Worm (Caenorhabditis elegans) whole organism, L3 larva: Measurements from ENCODE around the gene srp-6.
"Not testable (repeated sequence)": the region's sequence is repeated elsewhere in the genome, so short reads cannot be mapped to it uniquely, and the experiment has no call there.

Experiments
- ama-1 ChIP-seq: fragments of 150-350 bp; optimal IDR thresholded peaks from 2 replicates; lab custom pipeline; 2018
- ceh-16 ChIP-seq: sonication (generic microtip); optimal IDR thresholded peaks from 2 replicates; lab custom pipeline; 2017; ENCODE audit warnings: missing biosample characterization, missing genetic modification characterization
- ceh-28 ChIP-seq: fragments of 150-350 bp; optimal IDR thresholded peaks from 2 replicates; lab custom pipeline; 2014; ENCODE audit warnings: missing biosample characterization, missing genetic modification reagents, missing genetic modification characterization
- ceh-82 ChIP-seq: fragments of 150-350 bp; optimal IDR thresholded peaks from 2 replicates; lab custom pipeline; 2014; ENCODE audit warnings: missing biosample characterization, missing genetic modification characterization
- daf-12 ChIP-seq: fragments of 150-350 bp; optimal IDR thresholded peaks from 2 replicates; lab custom pipeline; 2014; ENCODE audit warnings: missing biosample characterization, missing genetic modification reagents, missing genetic modification characterization
- egl-27 ChIP-seq: sonication (generic microtip); optimal IDR thresholded peaks from 4 replicates; lab custom pipeline; 2017; ENCODE audit warnings: missing biosample characterization, missing genetic modification reagents, missing genetic modification characterization
- egl-5 ChIP-seq: fragments of 150-350 bp; optimal IDR thresholded peaks from 2 replicates; lab custom pipeline; 2017; ENCODE audit warnings: missing biosample characterization, missing genetic modification reagents, missing genetic modification characterization, inconsistent platforms
- elt-1 ChIP-seq: fragments of 150-350 bp; optimal IDR thresholded peaks from 2 replicates; lab custom pipeline; 2014; ENCODE audit warnings: missing biosample characterization, missing genetic modification characterization
- eor-1 ChIP-seq, 2 experiments: fragments of 150-350 bp; optimal IDR thresholded peaks; 2 replicates each; lab custom pipeline; 2014 to 2018; ENCODE audit warnings: missing biosample characterization in 2 of 2, missing genetic modification characterization in 2 of 2
- fkh-10 ChIP-seq: sonication (generic microtip); optimal IDR thresholded peaks from 2 replicates; lab custom pipeline; 2017; ENCODE audit warnings: missing biosample characterization, missing genetic modification reagents, missing genetic modification characterization
- hmg-11 ChIP-seq: sonication (generic microtip); optimal IDR thresholded peaks from 2 replicates; lab custom pipeline; 2016; ENCODE audit warnings: missing genetic modification characterization, missing compliant biosample characterization
- jun-1 ChIP-seq: fragments of 150-350 bp; optimal IDR thresholded peaks from 2 replicates; lab custom pipeline; 2014; ENCODE audit warnings: missing biosample characterization, missing genetic modification reagents, missing genetic modification characterization
- lin-15B ChIP-seq: fragments of 150-350 bp; optimal IDR thresholded peaks from 2 replicates; lab custom pipeline; 2014; ENCODE audit warnings: missing biosample characterization, missing genetic modification characterization
- lin-39 ChIP-seq: fragments of 150-350 bp; optimal IDR thresholded peaks from 2 replicates; lab custom pipeline; 2018; ENCODE audit warnings: missing biosample characterization, missing genetic modification reagents, missing genetic modification characterization
- lsy-12 ChIP-seq: sonication (generic microtip); optimal IDR thresholded peaks from 2 replicates; lab custom pipeline; 2016; ENCODE audit warnings: mild to moderate bottlenecking, missing genetic modification characterization, missing compliant biosample characterization
- mdl-1 ChIP-seq: fragments of 150-350 bp; optimal IDR thresholded peaks from 2 replicates; lab custom pipeline; 2014; ENCODE audit warnings: missing biosample characterization, missing genetic modification characterization
- mml-1 ChIP-seq: fragments of 150-350 bp; sonication (generic microtip); optimal IDR thresholded peaks from 3 replicates; lab custom pipeline; 2014; ENCODE audit warnings: missing biosample characterization, missing genetic modification characterization
- nhr-11 ChIP-seq: fragments of 150-350 bp; optimal IDR thresholded peaks from 2 replicates; lab custom pipeline; 2014; ENCODE audit warnings: missing biosample characterization, missing genetic modification characterization
- nhr-12 ChIP-seq: fragments of 150-350 bp; optimal IDR thresholded peaks from 2 replicates; lab custom pipeline; 2014; ENCODE audit warnings: missing biosample characterization, missing genetic modification characterization
- nhr-23 ChIP-seq: fragments of 150-350 bp; optimal IDR thresholded peaks from 2 replicates; lab custom pipeline; 2014; ENCODE audit warnings: missing biosample characterization, missing genetic modification reagents, missing genetic modification characterization
- nhr-25 ChIP-seq: sonication (generic microtip); optimal IDR thresholded peaks from 2 replicates; lab custom pipeline; 2017; ENCODE audit warnings: missing biosample characterization, missing genetic modification characterization
- nhr-28 ChIP-seq: fragments of 150-350 bp; optimal IDR thresholded peaks from 2 replicates; lab custom pipeline; 2014; ENCODE audit warnings: missing biosample characterization, missing genetic modification characterization
- nhr-43 ChIP-seq: sonication (generic microtip); optimal IDR thresholded peaks from 2 replicates; lab custom pipeline; 2016; ENCODE audit warnings: mild to moderate bottlenecking, missing genetic modification characterization, missing compliant biosample characterization; ENCODE audit not compliant: poor library complexity, severe bottlenecking
- nhr-67 ChIP-seq: fragments of 150-350 bp; optimal IDR thresholded peaks from 2 replicates; lab custom pipeline; 2014; ENCODE audit warnings: missing biosample characterization, missing genetic modification characterization
- nhr-76 ChIP-seq: fragments of 150-350 bp; sonication (generic microtip); optimal IDR thresholded peaks from 5 replicates; lab custom pipeline; 2014; ENCODE audit warnings: missing biosample characterization, missing genetic modification characterization
- nhr-77 ChIP-seq: fragments of 150-350 bp; optimal IDR thresholded peaks from 2 replicates; lab custom pipeline; 2014; ENCODE audit warnings: missing biosample characterization, missing genetic modification characterization
- skn-1 ChIP-seq: fragments of 150-350 bp; optimal IDR thresholded peaks from 2 replicates; lab custom pipeline; 2014; ENCODE audit warnings: missing biosample characterization, missing genetic modification characterization
- snpc-4 ChIP-seq: fragments of 150-350 bp; optimal IDR thresholded peaks from 2 replicates; lab custom pipeline; 2014; ENCODE audit warnings: missing biosample characterization, missing genetic modification characterization
- tbx-2 ChIP-seq: sonication (generic microtip); optimal IDR thresholded peaks from 2 replicates; lab custom pipeline; 2016; ENCODE audit warnings: mild to moderate bottlenecking, missing genetic modification characterization, missing compliant biosample characterization
- unc-39 ChIP-seq: sonication (generic microtip); optimal IDR thresholded peaks from 4 replicates; lab custom pipeline; 2017; ENCODE audit warnings: missing biosample characterization, missing genetic modification characterization
- zag-1 ChIP-seq: fragments of 150-350 bp; optimal IDR thresholded peaks from 2 replicates; lab custom pipeline; 2014; ENCODE audit warnings: missing biosample characterization, missing genetic modification characterization
- ztf-11 ChIP-seq: fragments of 150-350 bp; optimal IDR thresholded peaks from 2 replicates; lab custom pipeline; 2014; ENCODE audit warnings: missing biosample characterization, missing genetic modification characterization
- ztf-4 ChIP-seq: fragments of 150-350 bp; optimal IDR thresholded peaks from 2 replicates; lab custom pipeline; 2014; ENCODE audit warnings: missing biosample characterization, missing genetic modification characterization

srp-6 gene

ce11 chrV:7353602-7354001, 32.3 kb downstream of the srp-6 start:
- TF ChIP-seq zag-1 (tag; lab: Kevin White, UChicago) (no peak), nhr-28 (tag; lab: Kevin White, UChicago) (no peak), ztf-4 (tag; lab: Kevin White, UChicago) (no peak), jun-1 (tag; lab: Kevin White, UChicago) (no peak), lsy-12 (no peak), eor-1 (tag; optimal IDR thresholded peaks at IDR 0.05; lab: Kevin White, UChicago) (no peak), ama-1 (lab: Kevin White, UChicago) (no peak), fkh-10 (GFP tag; lab: Kevin White, UChicago) (no peak), ceh-82 (tag; lab: Kevin White, UChicago) (no peak), nhr-23 (tag; lab: Kevin White, UChicago) (no peak), nhr-76 (tag; lab: Kevin White, UChicago) (no peak), elt-1 (tag; lab: Kevin White, UChicago) (no peak), unc-39 (tag; lab: Kevin White, UChicago) (no peak), egl-5 (tag; lab: Kevin White, UChicago) (no peak), ceh-28 (no peak), nhr-77 (tag; lab: Kevin White, UChicago) (no peak)

- TF ChIP-seq mdl-1 (tag; lab: Kevin White, UChicago) (no peak), hmg-11 (no peak), mml-1 (no peak), eor-1 (tag; optimal IDR thresholded peaks at IDR 0.05; lab: Kevin White, UChicago) (no peak), nhr-23 (tag; lab: Kevin White, UChicago) (no peak)
Measured at ce11 chrV:7352186-7353053, 33.5 kb downstream of the srp-6 start, which contains the start of the genes srh-231 and srh-275. Gene srh-231 (minus strand): TSS chrV:7352236. Gene srh-275 (plus strand): TSS chrV:7353003.

ce11 chrV:7349541-7349940, 36.4 kb downstream of the srp-6 start, which contains the start of gene nhr-149:
Gene nhr-149 (minus strand): TSS chrV:7349641.
- TF ChIP-seq nhr-28 (tag; lab: Kevin White, UChicago) (no peak), nhr-25 (no peak), jun-1 (tag; lab: Kevin White, UChicago) (no peak), daf-12 (tag; lab: Kevin White, UChicago) (no peak), hmg-11 (no peak), lsy-12 (no peak), nhr-76 (tag; lab: Kevin White, UChicago) (no peak), lin-39 (no peak), nhr-11 (tag; lab: Kevin White, UChicago) (no peak), nhr-43 (tag; lab: Kevin White, UChicago) (no peak), skn-1 (tag; lab: Kevin White, UChicago) (no peak), nhr-67 (tag; lab: Kevin White, UChicago) (no peak), ama-1 (lab: Kevin White, UChicago) (no peak), fkh-10 (GFP tag; lab: Kevin White, UChicago) (no peak), unc-39 (tag; lab: Kevin White, UChicago) (no peak), ztf-4 (tag; lab: Kevin White, UChicago) (no peak), lin-15B (tag; lab: Kevin White, UChicago) (no peak), nhr-23 (tag; lab: Kevin White, UChicago) (no peak), nhr-12 (tag; lab: Kevin White, UChicago) (no peak), ceh-16 (no peak)

ce11 chrV:7345494-7345893, 40.4 kb downstream of the srp-6 start, which contains the start of gene nhr-147:
Gene nhr-147 (plus strand): TSS chrV:7345794.
- not testable (repeated sequence) for TF ChIP-seq ztf-4, egl-27, mdl-1 (tag; lab: Kevin White, UChicago)

- no peak for TF ChIP-seq ztf-11 (tag; lab: Kevin White, UChicago)
- TF ChIP-seq daf-12 (tag; lab: Kevin White, UChicago), result no peak
- TF ChIP-seq nhr-23 (tag; lab: Kevin White, UChicago), result no peak
- TF ChIP-seq fkh-10 (GFP tag; lab: Kevin White, UChicago), result no peak
- no peak for TF ChIP-seq mml-1
- no peak for TF ChIP-seq unc-39 (tag; lab: Kevin White, UChicago)
- no peak for TF ChIP-seq snpc-4 (tag; lab: Kevin White, UChicago)
- TF ChIP-seq tbx-2, result no peak
- no peak for TF ChIP-seq skn-1 (tag; lab: Kevin White, UChicago)
Measured at ce11 chrV:7343522-7343921, 42.4 kb downstream of the srp-6 start, which contains the start of gene srh-244. Gene srh-244 (plus strand): TSS chrV:7343822.
